Fruit fly (Drosophila melanogaster): ENCODE measurements around the gene Hex-A.
A peak's percentile ranks its signal among the peaks of the same experiment; 100 is the strongest.

The Hex-A gene

DNA sequence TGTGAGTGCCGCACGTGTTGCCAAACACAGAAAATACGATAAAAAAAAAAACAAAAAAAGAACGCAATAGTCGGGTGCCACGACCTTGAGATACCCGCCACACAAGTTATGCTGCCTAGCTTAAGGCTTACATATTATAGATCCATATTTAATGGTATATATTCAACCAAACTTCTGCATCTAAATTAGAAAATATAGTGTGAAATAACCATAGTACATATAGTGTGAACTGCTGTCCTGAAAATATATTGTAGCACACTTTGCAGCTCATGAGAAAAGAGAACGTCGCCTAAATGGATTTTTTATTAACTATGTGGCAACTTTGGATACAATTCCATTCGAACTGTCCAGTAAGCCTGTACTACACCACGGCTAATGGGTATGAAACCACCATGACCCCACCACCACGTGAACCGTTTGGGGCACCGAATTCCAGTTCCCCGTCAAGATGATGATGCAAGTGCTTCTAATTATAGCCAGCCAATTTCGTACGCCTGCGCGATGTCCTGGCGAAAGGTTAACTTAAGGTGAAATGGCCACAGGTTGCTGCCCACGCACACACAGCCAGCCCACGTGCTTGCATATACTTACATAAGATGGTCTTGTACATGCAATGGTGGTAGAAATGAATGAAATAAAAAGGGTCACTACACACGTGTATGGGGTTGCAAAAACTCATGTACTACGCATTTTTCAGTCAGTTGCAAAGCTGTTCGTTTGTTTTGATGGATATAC is 14.8 kb downstream of the Hex-A start (continued):
- TF ChIP-seq grau (tag; optimal IDR thresholded peaks at IDR 0.05) (peak; percentile 82), CG4707 (GFP tag; optimal IDR thresholded peaks at IDR 0.05) (peak; percentile 18), Pdp1 (GFP tag; optimal IDR thresholded peaks at IDR 0.05) (peak; percentile 80 to 90), wek (GFP tag; optimal IDR thresholded peaks at IDR 0.05) (peak; percentile 15), odd (GFP tag; optimal IDR thresholded peaks at IDR 0.05) (peak; percentile 74), CG18011 (GFP tag; optimal IDR thresholded peaks at IDR 0.05) (peak; percentile 36), gce (GFP tag; IDR thresholded peaks at IDR 0.05) (0 out of 3 replicates have a peak, but pooled peaks have one; percentile 39), CG10565 (GFP tag; optimal IDR thresholded peaks at IDR 0.05) (peak; percentile 25), tio (GFP tag; optimal IDR thresholded peaks at IDR 0.05) (no peak), unc-4 (GFP tag; IDR thresholded peaks at IDR 0.05; ENCODE audit: partially characterized antibody) (no peak), CG2120 (GFP tag; optimal IDR thresholded peaks at IDR 0.05) (peak; percentile 90), Kr (GFP tag; optimal IDR thresholded peaks at IDR 0.05) (no peak), fd3F (GFP tag; optimal IDR thresholded peaks at IDR 0.05) (peak; percentile 57), CG31441 (GFP tag; IDR thresholded peaks at IDR 0.05) (peak; percentile 74), YL-1 (GFP tag; optimal IDR thresholded peaks at IDR 0.05) (peak; percentile 4), exex (tag; optimal IDR thresholded peaks at IDR 0.05) (no peak), CG2889 (GFP tag; IDR thresholded peaks at IDR 0.05) (peak; percentile 45; the same call in 1 of the 3 replicates), fd102C (GFP tag; optimal IDR thresholded peaks at IDR 0.05) (no peak), CG10959 (GFP tag; IDR thresholded peaks at IDR 0.05) (peak; percentile 42; the same call in 1 of the 2 replicates), Scr (GFP tag; IDR thresholded peaks at IDR 0.05; ENCODE audit: partially characterized antibody) (no peak), HLH3B (GFP tag; IDR thresholded peaks at IDR 0.05) (0 out of 2 replicates have a peak, but pooled peaks have one; percentile 53), CG1024 (GFP tag; IDR thresholded peaks at IDR 0.05) (no peak), slbo (GFP tag; IDR thresholded peaks at IDR 0.05) (peak; percentile 76), chn (GFP tag; optimal IDR thresholded peaks at IDR 0.05) (peak; percentile 66), HmgD (GFP tag; optimal IDR thresholded peaks at IDR 0.05) (peak; percentile 15), tna (GFP tag; IDR thresholded peaks at IDR 0.05; ENCODE audit: partially characterized antibody) (no peak), mld (GFP tag; IDR thresholded peaks at IDR 0.05; ENCODE audit: partially characterized antibody) (no peak), Oli (tag; optimal IDR thresholded peaks at IDR 0.05) (peak; percentile 82), z (GFP tag; IDR thresholded peaks at IDR 0.05) (no peak), CG18619 (GFP tag; optimal IDR thresholded peaks at IDR 0.05) (peak; percentile 77), aop (GFP tag; IDR thresholded peaks at IDR 0.05) (no peak), unpg (GFP tag; optimal IDR thresholded peaks at IDR 0.05) (peak; percentile 71), CG9437 (GFP tag; optimal IDR thresholded peaks at IDR 0.05) (peak; percentile 62), prd (optimal IDR thresholded peaks at IDR 0.05) (no peak), prd (GFP tag; IDR thresholded peaks at IDR 0.05) (peak; percentile 72; the same call in 2 of the 3 replicates), CG10366 (GFP tag; IDR thresholded peaks at IDR 0.05) (peak; percentile 59), dpn (GFP tag; optimal IDR thresholded peaks at IDR 0.05) (peak; percentile 71 to 78), Mrtf (GFP tag; IDR thresholded peaks at IDR 0.05) (0 out of 3 replicates have a peak, but pooled peaks have one; percentile 51), CG12744 (GFP tag; optimal IDR thresholded peaks at IDR 0.05) (peak; percentile 77), PHDP (tag; optimal IDR thresholded peaks at IDR 0.05) (peak; percentile 75), gt (GFP tag; IDR thresholded peaks at IDR 0.05) (no peak), p53 (GFP tag; optimal IDR thresholded peaks at IDR 0.05) (no peak), Dip2 (GFP tag; IDR thresholded peaks at IDR 0.05) (0 out of 2 replicates have a peak, but pooled peaks have one; percentile 6), E2f1 (GFP tag; IDR thresholded peaks at IDR 0.05) (peak; percentile 45), shn (GFP tag; optimal IDR thresholded peaks at IDR 0.05) (peak; percentile 54), CG10147 (GFP tag; optimal IDR thresholded peaks at IDR 0.05) (peak; percentile 78), psq (GFP tag; optimal IDR thresholded peaks at IDR 0.05) (peak; percentile 39), Hmr (GFP tag; optimal IDR thresholded peaks at IDR 0.05) (peak; percentile 90), ttk (GFP tag; IDR thresholded peaks at IDR 0.05) (peak; percentile 44)

All from whole organism, embryonic.